Fruit fly (Drosophila melanogaster): ENCODE results near the gene CG43231.

DNA sequence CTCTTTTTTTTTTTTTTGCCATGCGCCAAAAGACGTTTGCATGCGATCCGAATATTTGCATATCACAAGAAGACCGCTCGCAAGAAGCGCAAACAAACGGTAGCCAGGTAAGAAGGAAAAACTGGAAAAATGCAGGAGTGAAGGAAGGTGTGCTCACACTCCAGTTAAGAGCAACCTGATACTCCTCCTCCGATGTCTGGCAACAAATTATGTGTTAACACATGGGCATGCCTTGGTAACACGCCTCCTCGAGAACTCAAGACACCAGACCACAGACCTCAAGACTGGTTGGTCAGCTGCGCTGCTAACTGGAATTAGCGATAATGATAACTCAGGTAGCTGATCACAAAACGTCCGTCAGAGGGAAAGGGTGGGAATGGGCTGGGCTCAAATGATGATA lies 39.3 kb downstream of the CG43231 start:
- TF ChIP-seq CG8478 (optimal IDR thresholded peaks at IDR 0.05), result no peak
- no peak for TF ChIP-seq CTCF (optimal IDR thresholded peaks at IDR 0.05)
